Worm (Caenorhabditis elegans) whole organism, early embryonic: Measurements from ENCODE around the gene ZC262.13.

Experiments
- B0310.2 ChIP-seq: sonication (generic microtip); optimal IDR thresholded peaks from 2 replicates; lab custom pipeline; 2016; ENCODE audit warnings: mild to moderate bottlenecking, missing genetic modification characterization, missing compliant biosample characterization
- F13C5.2 ChIP-seq: sonication (generic microtip); optimal IDR thresholded peaks from 2 replicates; lab custom pipeline; 2017; ENCODE audit warnings: mild to moderate bottlenecking, missing genetic modification characterization, inconsistent platforms, missing compliant biosample characterization
- aly-1 ChIP-seq: sonication (generic microtip); optimal IDR thresholded peaks from 2 replicates; lab custom pipeline; 2016; ENCODE audit warnings: missing genetic modification characterization, missing compliant biosample characterization
- ama-1 ChIP-seq: fragments of 150-350 bp; optimal IDR thresholded peaks from 2 replicates; lab custom pipeline; 2014
- ets-7 ChIP-seq: sonication (generic microtip); optimal IDR thresholded peaks from 2 replicates; lab custom pipeline; 2016; ENCODE audit warnings: missing genotype, missing genetic modification characterization, missing compliant biosample characterization
- flt-1 ChIP-seq: fragments of 200-800 bp; sonication (Bioruptor generic); IDR thresholded peaks from 2 replicates; pipeline ENCODE4 v1.3.6; 2022; ENCODE audit warnings: missing genetic modification characterization, missing compliant biosample characterization
- hmbx-1 ChIP-seq: sonication (generic microtip); optimal IDR thresholded peaks from 2 replicates; lab custom pipeline; 2016; ENCODE audit warnings: mild to moderate bottlenecking, missing genetic modification characterization, missing compliant biosample characterization
- hmg-4 ChIP-seq: fragments of 200-800 bp; sonication (Bioruptor generic); optimal IDR thresholded peaks from 2 replicates; lab custom pipeline; 2018; ENCODE audit warnings: mild to moderate bottlenecking, missing genetic modification characterization, missing compliant biosample characterization
- pes-1 ChIP-seq: fragments of 200-800 bp; sonication (Bioruptor generic); IDR thresholded peaks from 2 replicates; pipeline ENCODE4 v1.3.6; 2022; ENCODE audit warnings: missing genetic modification reagents, missing genetic modification characterization, missing compliant biosample characterization
- scrt-1 ChIP-seq: fragments of 200-800 bp; sonication (Bioruptor generic); IDR thresholded peaks from 2 replicates; pipeline ENCODE4 v1.3.6; 2022; ENCODE audit warnings: missing genetic modification characterization, missing compliant biosample characterization
- sea-1 ChIP-seq: fragments of 200-800 bp; sonication (Bioruptor generic); conservative IDR thresholded peaks from 2 replicates; pipeline ENCODE4 v1.3.6; 2022; ENCODE audit warnings: missing genetic modification characterization, missing compliant biosample characterization
- tbx-37 ChIP-seq: fragments of 200-800 bp; sonication (Bioruptor generic); conservative IDR thresholded peaks from 2 replicates; pipeline ENCODE4 v1.3.6; 2022; ENCODE audit warnings: missing genetic modification reagents, missing genetic modification characterization, missing compliant biosample characterization
- tra-4 ChIP-seq: sonication (generic microtip); optimal IDR thresholded peaks from 2 replicates; lab custom pipeline; 2017; ENCODE audit warnings: missing genetic modification characterization, missing compliant biosample characterization

DNA sequence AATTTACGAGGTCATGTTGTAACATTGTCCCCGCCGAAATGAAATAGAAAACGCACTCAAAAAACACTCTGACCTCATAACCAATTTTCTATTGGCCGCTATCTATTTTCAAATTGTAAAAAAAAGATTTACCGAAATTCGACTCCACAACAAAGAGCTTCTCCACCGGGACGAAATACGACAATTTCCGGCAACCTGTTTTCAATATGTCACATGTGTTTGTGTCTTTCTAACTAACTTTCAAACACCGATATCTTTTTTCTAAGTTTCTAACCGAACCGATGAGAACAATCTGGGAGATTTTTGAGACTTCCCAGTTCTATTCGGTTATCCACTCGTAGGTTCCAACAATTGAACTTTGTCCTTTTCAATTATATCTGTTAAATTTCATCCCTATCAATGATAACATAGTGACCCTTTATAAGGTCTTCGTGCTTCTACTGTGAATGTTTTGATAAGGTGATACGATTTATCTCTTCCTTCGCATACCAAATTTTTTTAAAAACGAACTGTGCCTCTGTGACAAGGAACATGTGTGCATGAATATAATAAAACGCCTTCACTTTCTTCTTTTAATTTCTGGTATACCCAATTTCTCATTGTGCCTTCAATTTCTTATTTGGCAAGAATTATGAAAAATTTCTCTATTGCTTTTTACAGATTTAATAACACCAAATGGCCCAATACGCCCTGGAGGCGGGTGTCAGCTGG, 45.7 kb downstream of the ZC262.13 start, which contains the start of gene lmbr-1:
- TF ChIP-seq sea-1 (GFP tag; lab: Robert Waterston, UW) = no peak
- TF ChIP-seq ama-1 (lab: Kevin White, UChicago) = no peak
- TF ChIP-seq hmg-4 (GFP tag; lab: Kevin White, UChicago) = no peak
- TF ChIP-seq flt-1 = no peak
- TF ChIP-seq B0310.2 (tag; lab: Kevin White, UChicago) = no peak
- TF ChIP-seq scrt-1 (GFP tag; lab: Robert Waterston, UW) = no peak
- TF ChIP-seq ets-7 = no peak
- TF ChIP-seq pes-1 = no peak
- no peak for TF ChIP-seq aly-1 (tag; lab: Kevin White, UChicago)
- TF ChIP-seq tbx-37 = no peak
- no peak for TF ChIP-seq F13C5.2 (tag; lab: Kevin White, UChicago)
- no peak for TF ChIP-seq hmbx-1 (tag; lab: Kevin White, UChicago)
- no peak for TF ChIP-seq tra-4 (tag; lab: Kevin White, UChicago)
